Fruit fly (Drosophila melanogaster) whole organism, embryonic: Measurements from ENCODE around the gene CG43339.

Experiments
- Asciz ChIP-seq: fragments of 200-800 bp; sonication (Bioruptor generic); optimal IDR thresholded peaks from 2 replicates; lab custom pipeline; 2017; ENCODE audit warnings: missing biosample characterization, mild to moderate bottlenecking, missing genetic modification characterization, missing genetic modification reagents
- Atf-2 ChIP-seq: fragments of 200-800 bp; sonication (Bioruptor generic); optimal IDR thresholded peaks from 2 replicates; lab custom pipeline; 2016; ENCODE audit warnings: missing biosample characterization, missing genetic modification characterization
- BtbVII ChIP-seq: fragments of 200-800 bp; sonication (Bioruptor generic); optimal IDR thresholded peaks from 3 replicates; lab custom pipeline; 2017; ENCODE audit warnings: missing biosample characterization, mild to moderate bottlenecking, missing genetic modification characterization
- CG10267 ChIP-seq: fragments of 200-800 bp; sonication (Bioruptor generic); optimal IDR thresholded peaks from 2 replicates; lab custom pipeline; 2018; ENCODE audit warnings: missing biosample characterization, mild to moderate bottlenecking, missing genetic modification characterization, moderate library complexity
- CG12769 ChIP-seq: fragments of 200-800 bp; sonication (Bioruptor generic); optimal IDR thresholded peaks from 2 replicates; lab custom pipeline; 2019; ENCODE audit warnings: missing biosample characterization, mild to moderate bottlenecking, missing genetic modification characterization, moderate library complexity
- CG14667 ChIP-seq: fragments of 200-800 bp; sonication (Bioruptor generic); IDR thresholded peaks from 2 replicates; pipeline ENCODE4 v1.3.6; 2022; ENCODE audit warnings: missing biosample characterization, missing genetic modification characterization
- CG1603 ChIP-seq: fragments of 200-800 bp; sonication (Bioruptor generic); optimal IDR thresholded peaks from 2 replicates; lab custom pipeline; 2019; ENCODE audit warnings: missing biosample characterization, mild to moderate bottlenecking, missing genetic modification characterization, moderate library complexity
- CG16815 ChIP-seq: fragments of 200-800 bp; sonication (Bioruptor generic); optimal IDR thresholded peaks from 3 replicates; lab custom pipeline; 2017; ENCODE audit warnings: missing biosample characterization, mild to moderate bottlenecking, missing genetic modification characterization
- CG17802 ChIP-seq: fragments of 200-800 bp; sonication (Bioruptor generic); optimal IDR thresholded peaks from 2 replicates; lab custom pipeline; 2018; ENCODE audit warnings: missing biosample characterization, mild to moderate bottlenecking, missing genetic modification characterization, moderate library complexity
- CG17912 ChIP-seq: fragments of 200-800 bp; sonication (Bioruptor generic); optimal IDR thresholded peaks from 2 replicates; lab custom pipeline; 2018; ENCODE audit warnings: missing biosample characterization, mild to moderate bottlenecking, missing genetic modification characterization
- CG1792 ChIP-seq: fragments of 200-800 bp; sonication (Bioruptor generic); optimal IDR thresholded peaks from 2 replicates; lab custom pipeline; 2016; ENCODE audit warnings: missing biosample characterization, missing genetic modification characterization
- CG18619 ChIP-seq: fragments of 200-800 bp; sonication (Bioruptor generic); optimal IDR thresholded peaks from 3 replicates; lab custom pipeline; 2017; ENCODE audit warnings: missing biosample characterization, mild to moderate bottlenecking, missing genetic modification characterization
- CG2889 ChIP-seq: fragments of 200-800 bp; sonication (Bioruptor generic); IDR thresholded peaks from 3 replicates; pipeline ENCODE4 v1.3.6; 2022; ENCODE audit warnings: missing biosample characterization, missing genetic modification characterization
- CG4360 ChIP-seq: fragments of 200-800 bp; sonication (Bioruptor generic); IDR thresholded peaks from 2 replicates; pipeline ENCODE4 v1.3.6; 2022; ENCODE audit warnings: missing biosample characterization, missing genetic modification characterization
- CG43689 ChIP-seq: fragments of 200-800 bp; sonication (Bioruptor generic); IDR thresholded peaks from 2 replicates; pipeline ENCODE4 v1.3.6; 2022; ENCODE audit warnings: missing biosample characterization, missing genetic modification characterization
- CG4617 ChIP-seq: fragments of 200-800 bp; sonication (Bioruptor generic); optimal IDR thresholded peaks from 3 replicates; lab custom pipeline; 2016; ENCODE audit warnings: missing biosample characterization, missing genetic modification characterization, borderline replicate concordance
- CG6175 ChIP-seq: fragments of 200-800 bp; sonication (Bioruptor generic); IDR thresholded peaks from 3 replicates; pipeline ENCODE4 v1.3.6; 2022; ENCODE audit warnings: missing biosample characterization, missing genetic modification characterization
- CG6689 ChIP-seq: fragments of 200-800 bp; sonication (Bioruptor generic); IDR thresholded peaks from 2 replicates; pipeline ENCODE4 v1.3.6; 2022; ENCODE audit warnings: missing biosample characterization, missing genetic modification characterization
- CG7372 ChIP-seq: fragments of 200-800 bp; sonication (Bioruptor generic); IDR thresholded peaks from 2 replicates; pipeline ENCODE4 v1.3.6; 2022; ENCODE audit warnings: missing biosample characterization, missing genetic modification characterization
- CG7556 ChIP-seq: fragments of 200-800 bp; sonication (Bioruptor generic); optimal IDR thresholded peaks from 2 replicates; lab custom pipeline; 2017; ENCODE audit warnings: missing biosample characterization, mild to moderate bottlenecking, missing genetic modification characterization
- CG8290 ChIP-seq, 3 experiments: fragments of 200-800 bp; sonication (Bioruptor generic); optimal IDR thresholded peaks; 2 replicates each; lab custom pipeline; 2016 to 2019; ENCODE audit warnings: missing biosample characterization in 3 of 3, missing genetic modification characterization in 3 of 3, mild to moderate bottlenecking in 2 of 3, moderate library complexity in 1 of 3
- CG9437 ChIP-seq: fragments of 200-800 bp; sonication (Bioruptor generic); optimal IDR thresholded peaks from 2 replicates; lab custom pipeline; 2018; ENCODE audit warnings: missing biosample characterization, mild to moderate bottlenecking, missing genetic modification characterization
- CG9817 ChIP-seq: fragments of 200-800 bp; sonication (Bioruptor generic); optimal IDR thresholded peaks from 2 replicates; lab custom pipeline; 2018; ENCODE audit warnings: missing biosample characterization, mild to moderate bottlenecking, missing genetic modification characterization, moderate library complexity
- Dad ChIP-seq: fragments of 200-800 bp; sonication (Bioruptor generic); optimal IDR thresholded peaks from 3 replicates; lab custom pipeline; 2016; ENCODE audit warnings: missing biosample characterization, missing genetic modification characterization
- E2f1 ChIP-seq: fragments of 200-800 bp; sonication (Bioruptor generic); IDR thresholded peaks from 2 replicates; pipeline ENCODE4 v1.3.6; 2022; ENCODE audit warnings: missing biosample characterization, missing genetic modification characterization
- ERR ChIP-seq: fragments of 200-800 bp; sonication (Bioruptor generic); optimal IDR thresholded peaks from 2 replicates; lab custom pipeline; 2016; ENCODE audit warnings: missing biosample characterization, missing genetic modification characterization
- Hey ChIP-seq: fragments of 200-800 bp; sonication (Bioruptor generic); optimal IDR thresholded peaks from 3 replicates; lab custom pipeline; 2018; ENCODE audit warnings: missing biosample characterization, mild to moderate bottlenecking, missing genetic modification characterization
- HmgZ ChIP-seq: fragments of 200-800 bp; sonication (Bioruptor generic); optimal IDR thresholded peaks from 2 replicates; lab custom pipeline; 2018; ENCODE audit warnings: missing biosample characterization, mild to moderate bottlenecking, missing genetic modification characterization
- Optix ChIP-seq: fragments of 200-800 bp; sonication (Bioruptor generic); IDR thresholded peaks from 3 replicates; pipeline ENCODE4 v1.3.6; 2022; ENCODE audit warnings: missing biosample characterization, missing genetic modification characterization
- abd-A ChIP-seq: fragments of 200-800 bp; sonication (Bioruptor generic); optimal IDR thresholded peaks from 3 replicates; lab custom pipeline; 2019; ENCODE audit warnings: missing biosample characterization, mild to moderate bottlenecking, missing genetic modification characterization, moderate library complexity
- cad ChIP-seq: fragments of >200 bp; optimal IDR thresholded peaks from 2 replicates; lab custom pipeline; 2017; ENCODE audit warnings: missing biosample characterization, missing genetic modification characterization
- crc ChIP-seq: fragments of 200-800 bp; sonication (Bioruptor generic); optimal IDR thresholded peaks from 2 replicates; lab custom pipeline; 2016; ENCODE audit warnings: missing biosample characterization, missing genetic modification characterization
- dati ChIP-seq: fragments of 200-800 bp; sonication (Bioruptor generic); IDR thresholded peaks from 2 replicates; pipeline ENCODE4 v1.3.6; 2022; ENCODE audit warnings: missing biosample characterization, missing genetic modification characterization
- dimm ChIP-seq: fragments of 200-800 bp; sonication (Bioruptor generic); IDR thresholded peaks from 2 replicates; pipeline ENCODE4 v1.3.6; 2022; ENCODE audit warnings: missing biosample characterization, missing genetic modification characterization
- dpn ChIP-seq, 2 experiments: fragments of 200-800 bp; sonication (Bioruptor generic); optimal IDR thresholded peaks; 3 replicates each; lab custom pipeline; 2016; ENCODE audit warnings: missing biosample characterization in 2 of 2, missing genetic modification characterization in 2 of 2
- hkb ChIP-seq, 2 experiments: fragments of 200-800 bp in 1 of 2; fragments of >200 bp in 1 of 2; sonication (Bioruptor generic) in 1 of 2; IDR thresholded peaks in 1 of 2; optimal IDR thresholded peaks in 1 of 2; 2 replicates each; pipeline versions ENCODE4 v1.3.6 to Lab custom; 2017 to 2022; ENCODE audit warnings: missing biosample characterization in 1 of 2, missing genetic modification characterization in 1 of 2
- jing ChIP-seq: fragments of 200-800 bp; sonication (Bioruptor generic); optimal IDR thresholded peaks from 2 replicates; lab custom pipeline; 2018; ENCODE audit warnings: missing biosample characterization, mild to moderate bottlenecking, missing genetic modification characterization
- klu ChIP-seq: fragments of 200-800 bp; sonication (Bioruptor generic); IDR thresholded peaks from 2 replicates; pipeline ENCODE4 v1.3.6; 2022; ENCODE audit warnings: missing biosample characterization, missing genetic modification characterization
- lilli ChIP-seq: fragments of 200-800 bp; sonication (Bioruptor generic); optimal IDR thresholded peaks from 3 replicates; lab custom pipeline; 2016; ENCODE audit warnings: missing biosample characterization, missing genetic modification characterization
- mam ChIP-seq: fragments of 200-800 bp; sonication (Bioruptor generic); optimal IDR thresholded peaks from 3 replicates; lab custom pipeline; 2016; ENCODE audit warnings: missing biosample characterization, missing genetic modification characterization
- mld ChIP-seq: fragments of 200-800 bp; sonication (Bioruptor generic); IDR thresholded peaks from 3 replicates; pipeline ENCODE4 v1.3.6; 2022; ENCODE audit warnings: missing biosample characterization, missing genetic modification characterization; ENCODE audit not compliant: partially characterized antibody
- nerfin-2 ChIP-seq: fragments of 200-800 bp; sonication (Bioruptor generic); IDR thresholded peaks from 2 replicates; pipeline ENCODE4 v1.3.6; 2022; ENCODE audit warnings: missing biosample characterization, missing genetic modification characterization; ENCODE audit not compliant: partially characterized antibody
- otp ChIP-seq: fragments of 200-800 bp; sonication (Bioruptor generic); IDR thresholded peaks from 3 replicates; pipeline ENCODE4, ENCODE4 v1.3.6; 2022; ENCODE audit warnings: missing biosample characterization, missing genetic modification characterization
- pb ChIP-seq: fragments of 200-800 bp; sonication (Bioruptor generic); optimal IDR thresholded peaks from 3 replicates; lab custom pipeline; 2016; ENCODE audit warnings: missing biosample characterization, missing genetic modification characterization
- repo ChIP-seq: fragments of 200-800 bp; sonication (Bioruptor generic); optimal IDR thresholded peaks from 2 replicates; lab custom pipeline; 2016; ENCODE audit warnings: missing biosample characterization, missing genetic modification characterization
- sens-2 ChIP-seq: fragments of 200-800 bp; sonication (Bioruptor generic); IDR thresholded peaks from 2 replicates; pipeline ENCODE4 v1.3.6; 2022; ENCODE audit warnings: missing biosample characterization, missing genetic modification characterization
- sna ChIP-seq: fragments of 200-800 bp; sonication (Bioruptor generic); IDR thresholded peaks from 2 replicates; pipeline ENCODE4 v1.3.6; 2022; ENCODE audit warnings: missing biosample characterization, missing genetic modification characterization; ENCODE audit not compliant: partially characterized antibody
- sqz ChIP-seq: fragments of 200-800 bp; sonication (Bioruptor generic); optimal IDR thresholded peaks from 3 replicates; lab custom pipeline; 2018; ENCODE audit warnings: missing biosample characterization, mild to moderate bottlenecking, missing genetic modification characterization
- tgo ChIP-seq: fragments of 200-800 bp; sonication (Bioruptor generic); IDR thresholded peaks from 3 replicates; pipeline ENCODE4 v1.3.6; 2022; ENCODE audit warnings: missing biosample characterization, missing genetic modification characterization
- tio ChIP-seq: fragments of 200-800 bp; sonication (Bioruptor generic); optimal IDR thresholded peaks from 2 replicates; lab custom pipeline; 2017; ENCODE audit warnings: missing biosample characterization, missing genetic modification characterization, inconsistent platforms

CG43339 gene

DNA sequence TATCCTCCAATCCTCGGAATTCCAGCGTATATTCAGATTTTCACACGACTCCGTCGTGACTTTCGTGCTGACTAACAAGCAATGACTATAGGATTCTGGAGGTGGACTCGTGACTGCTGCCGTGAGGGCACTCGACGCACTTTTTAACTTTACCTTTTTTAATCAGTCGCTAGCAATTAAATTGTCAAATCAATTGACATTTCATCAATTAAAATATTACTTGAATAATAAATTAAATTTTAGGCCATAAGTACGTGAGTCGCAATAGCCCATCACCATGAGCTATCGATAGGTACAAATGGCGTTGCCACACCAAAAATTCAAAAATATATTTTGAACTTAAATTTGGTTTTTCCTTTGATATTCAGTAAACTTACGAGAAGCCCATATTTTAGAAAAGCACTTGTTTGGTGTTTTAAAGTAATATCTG lies 32.5 kb upstream of the CG43339 start, which contains the start of gene Jwa (continued):
- TF ChIP-seq CG9437 (GFP tag; lab: Kevin White, UChicago): peak; percentile 84
- peak; percentile 92 for TF ChIP-seq CG7372 (GFP tag; lab: Robert Waterston, UW)
- TF ChIP-seq CG12769 (tag; lab: Kevin White, UChicago): peak; percentile 84
- TF ChIP-seq CG7556: peak; percentile 91
- TF ChIP-seq sens-2 (GFP tag; lab: Robert Waterston, UW): peak; percentile 86
- TF ChIP-seq CG17802: peak; percentile 47
- TF ChIP-seq otp (GFP tag; lab: Robert Waterston, UW): peak; percentile 96
- TF ChIP-seq repo: peak; percentile 84
- peak; percentile 86 for TF ChIP-seq CG10267 (tag; lab: Kevin White, UChicago)
- no peak; the same call in 1 of the 2 replicates for TF ChIP-seq CG4360 (GFP tag; lab: Robert Waterston, UW)
- peak; percentile 85 for TF ChIP-seq dimm (GFP tag; lab: Robert Waterston, UW)
- peak; percentile 97 for TF ChIP-seq CG4617
- TF ChIP-seq Atf-2 (GFP tag; lab: Kevin White, UChicago): peak; percentile 90
- peak; percentile 80 for TF ChIP-seq CG14667 (GFP tag; lab: Robert Waterston, UW)
- peak; percentile 97 for TF ChIP-seq CG16815
- peak; percentile 90 for TF ChIP-seq CG43689
- TF ChIP-seq dpn (GFP tag; optimal IDR thresholded peaks at IDR 0.05; lab: Kevin White, UChicago): peak; percentile 89 to 98
- TF ChIP-seq pb: peak; percentile 67
- TF ChIP-seq CG9817 (tag; lab: Kevin White, UChicago): peak; percentile 94
- TF ChIP-seq CG6689 (GFP tag; lab: Robert Waterston, UW): peak; percentile 90
- peak; percentile 98 for TF ChIP-seq Optix
- peak; percentile 41; the same call in 1 of the 2 replicates for TF ChIP-seq dati (GFP tag; lab: Robert Waterston, UW)
- TF ChIP-seq CG17912 (GFP tag; lab: Kevin White, UChicago): peak; percentile 46
- peak; percentile 76 for TF ChIP-seq ERR (GFP tag; lab: Kevin White, UChicago)
- peak; percentile 68 for TF ChIP-seq jing (GFP tag; lab: Kevin White, UChicago)
- TF ChIP-seq sqz (GFP tag; lab: Kevin White, UChicago): no peak
- TF ChIP-seq nerfin-2 (GFP tag; lab: Robert Waterston, UW): peak; percentile 95
- peak; percentile 79 for TF ChIP-seq CG18619 (GFP tag; lab: Kevin White, UChicago)
- TF ChIP-seq crc: peak; percentile 79
- peak; percentile 76 for TF ChIP-seq Dad (GFP tag; lab: Kevin White, UChicago)
- TF ChIP-seq tio (GFP tag; lab: Kevin White, UChicago): peak; percentile 95
- no peak for TF ChIP-seq hkb (optimal IDR thresholded peaks at IDR 0.05; lab: Kevin White, UChicago)
- TF ChIP-seq hkb (GFP tag; IDR thresholded peaks at IDR 0.05; lab: Robert Waterston, UW): peak; percentile 77
- peak; percentile 70; the same call in 2 of the 3 replicates for TF ChIP-seq CG6175 (GFP tag; lab: Robert Waterston, UW)
- peak; percentile 65 for TF ChIP-seq Hey (tag; lab: Kevin White, UChicago)
- no peak for TF ChIP-seq abd-A
- TF ChIP-seq CG8290 (GFP tag; optimal IDR thresholded peaks at IDR 0.05; lab: Kevin White, UChicago): peak; percentile 89
- peak; percentile 69 to 92 for TF ChIP-seq CG8290 (tag; optimal IDR thresholded peaks at IDR 0.05; lab: Kevin White, UChicago)
- no peak for TF ChIP-seq cad (GFP tag; lab: Kevin White, UChicago)
- TF ChIP-seq lilli: peak; percentile 97
- no peak for TF ChIP-seq BtbVII (GFP tag; lab: Kevin White, UChicago)
- TF ChIP-seq E2f1: peak; percentile 82
- peak; percentile 95 for TF ChIP-seq CG1603 (tag; lab: Kevin White, UChicago)
- peak; percentile 93 for TF ChIP-seq mam (GFP tag; lab: Kevin White, UChicago)
- TF ChIP-seq tgo (GFP tag; lab: Robert Waterston, UW): peak; percentile 91
- TF ChIP-seq Asciz (GFP tag; lab: Kevin White, UChicago): peak; percentile 19
- TF ChIP-seq CG1792 (GFP tag; lab: Kevin White, UChicago): peak; percentile 57
- TF ChIP-seq mld (GFP tag; lab: Robert Waterston, UW): peak; percentile 87
- peak; percentile 93 for TF ChIP-seq CG2889
- TF ChIP-seq HmgZ: peak; percentile 97
- peak; percentile 85 for TF ChIP-seq klu (GFP tag; lab: Robert Waterston, UW)
- peak; percentile 100 for TF ChIP-seq sna (GFP tag; lab: Robert Waterston, UW)
